Worm (Caenorhabditis elegans) whole organism, L3 larva: Measurements from ENCODE around the gene F44D12.10.

ENCODE experiments used
- R02D3.7 ChIP-seq: fragments of 150-350 bp; optimal IDR thresholded peaks from 2 replicates; lab custom pipeline; 2014; ENCODE audit warnings: missing biosample characterization, missing genetic modification characterization
- ZK546.5 ChIP-seq: sonication (generic microtip); optimal IDR thresholded peaks from 2 replicates; lab custom pipeline; 2017; ENCODE audit warnings: missing biosample characterization, missing genetic modification characterization
- aly-2 ChIP-seq: fragments of 150-350 bp; optimal IDR thresholded peaks from 2 replicates; lab custom pipeline; 2014; ENCODE audit warnings: missing biosample characterization, missing genetic modification characterization
- ama-1 ChIP-seq: fragments of 150-350 bp; optimal IDR thresholded peaks from 2 replicates; lab custom pipeline; 2018
- ceh-28 ChIP-seq: fragments of 150-350 bp; optimal IDR thresholded peaks from 2 replicates; lab custom pipeline; 2014; ENCODE audit warnings: missing biosample characterization, missing genetic modification reagents, missing genetic modification characterization
- ceh-82 ChIP-seq: fragments of 150-350 bp; optimal IDR thresholded peaks from 2 replicates; lab custom pipeline; 2014; ENCODE audit warnings: missing biosample characterization, missing genetic modification characterization
- daf-12 ChIP-seq: fragments of 150-350 bp; optimal IDR thresholded peaks from 2 replicates; lab custom pipeline; 2014; ENCODE audit warnings: missing biosample characterization, missing genetic modification reagents, missing genetic modification characterization
- egl-27 ChIP-seq: sonication (generic microtip); optimal IDR thresholded peaks from 4 replicates; lab custom pipeline; 2017; ENCODE audit warnings: missing biosample characterization, missing genetic modification reagents, missing genetic modification characterization
- egl-5 ChIP-seq: fragments of 150-350 bp; optimal IDR thresholded peaks from 2 replicates; lab custom pipeline; 2017; ENCODE audit warnings: missing biosample characterization, missing genetic modification reagents, missing genetic modification characterization, inconsistent platforms
- elt-1 ChIP-seq: fragments of 150-350 bp; optimal IDR thresholded peaks from 2 replicates; lab custom pipeline; 2014; ENCODE audit warnings: missing biosample characterization, missing genetic modification characterization
- elt-2 ChIP-seq: sonication (generic microtip); optimal IDR thresholded peaks from 2 replicates; lab custom pipeline; 2016; ENCODE audit warnings: missing genetic modification reagents, mild to moderate bottlenecking, missing genetic modification characterization, missing compliant biosample characterization
- elt-3 ChIP-seq, 3 experiments: fragments of 150-350 bp in 1 of 3; sonication (generic microtip) in 2 of 3; optimal IDR thresholded peaks; 2 replicates in 2 of 3; 4 replicates in 1 of 3; lab custom pipeline; 2014 to 2017; ENCODE audit warnings: missing biosample characterization in 3 of 3, missing genetic modification characterization in 3 of 3
- fos-1 ChIP-seq: fragments of 150-350 bp; optimal IDR thresholded peaks from 2 replicates; lab custom pipeline; 2014; ENCODE audit warnings: missing biosample characterization, missing genetic modification characterization
- hmg-11 ChIP-seq: sonication (generic microtip); optimal IDR thresholded peaks from 2 replicates; lab custom pipeline; 2016; ENCODE audit warnings: missing genetic modification characterization, missing compliant biosample characterization
- jun-1 ChIP-seq: fragments of 150-350 bp; optimal IDR thresholded peaks from 2 replicates; lab custom pipeline; 2014; ENCODE audit warnings: missing biosample characterization, missing genetic modification reagents, missing genetic modification characterization
- lin-15B ChIP-seq: fragments of 150-350 bp; optimal IDR thresholded peaks from 2 replicates; lab custom pipeline; 2014; ENCODE audit warnings: missing biosample characterization, missing genetic modification characterization
- lin-39 ChIP-seq: fragments of 150-350 bp; optimal IDR thresholded peaks from 2 replicates; lab custom pipeline; 2018; ENCODE audit warnings: missing biosample characterization, missing genetic modification reagents, missing genetic modification characterization
- lsy-12 ChIP-seq: sonication (generic microtip); optimal IDR thresholded peaks from 2 replicates; lab custom pipeline; 2016; ENCODE audit warnings: mild to moderate bottlenecking, missing genetic modification characterization, missing compliant biosample characterization
- mdl-1 ChIP-seq: fragments of 150-350 bp; optimal IDR thresholded peaks from 2 replicates; lab custom pipeline; 2014; ENCODE audit warnings: missing biosample characterization, missing genetic modification characterization
- nfya-1 ChIP-seq: sonication (generic microtip); optimal IDR thresholded peaks from 2 replicates; lab custom pipeline; 2017; ENCODE audit warnings: missing genetic modification characterization, mild to moderate bottlenecking, missing compliant biosample characterization, antibody characterized with exemption, moderate library complexity; ENCODE audit not compliant: insufficient read depth
- nhr-11 ChIP-seq: fragments of 150-350 bp; optimal IDR thresholded peaks from 2 replicates; lab custom pipeline; 2014; ENCODE audit warnings: missing biosample characterization, missing genetic modification characterization
- nhr-12 ChIP-seq: fragments of 150-350 bp; optimal IDR thresholded peaks from 2 replicates; lab custom pipeline; 2014; ENCODE audit warnings: missing biosample characterization, missing genetic modification characterization
- nhr-23 ChIP-seq: fragments of 150-350 bp; optimal IDR thresholded peaks from 2 replicates; lab custom pipeline; 2014; ENCODE audit warnings: missing biosample characterization, missing genetic modification reagents, missing genetic modification characterization
- nhr-25 ChIP-seq: sonication (generic microtip); optimal IDR thresholded peaks from 2 replicates; lab custom pipeline; 2017; ENCODE audit warnings: missing biosample characterization, missing genetic modification characterization
- nhr-28 ChIP-seq: fragments of 150-350 bp; optimal IDR thresholded peaks from 2 replicates; lab custom pipeline; 2014; ENCODE audit warnings: missing biosample characterization, missing genetic modification characterization
- nhr-43 ChIP-seq: sonication (generic microtip); optimal IDR thresholded peaks from 2 replicates; lab custom pipeline; 2016; ENCODE audit warnings: mild to moderate bottlenecking, missing genetic modification characterization, missing compliant biosample characterization; ENCODE audit not compliant: poor library complexity, severe bottlenecking
- nhr-76 ChIP-seq: fragments of 150-350 bp; sonication (generic microtip); optimal IDR thresholded peaks from 5 replicates; lab custom pipeline; 2014; ENCODE audit warnings: missing biosample characterization, missing genetic modification characterization
- nhr-77 ChIP-seq: fragments of 150-350 bp; optimal IDR thresholded peaks from 2 replicates; lab custom pipeline; 2014; ENCODE audit warnings: missing biosample characterization, missing genetic modification characterization
- pha-4 ChIP-seq: fragments of 150-350 bp; optimal IDR thresholded peaks from 2 replicates; lab custom pipeline; 2014; ENCODE audit warnings: missing biosample characterization, missing genetic modification reagents, missing genetic modification characterization
- pqm-1 ChIP-seq: fragments of 150-350 bp; optimal IDR thresholded peaks from 2 replicates; lab custom pipeline; 2017; ENCODE audit warnings: missing biosample characterization, missing genetic modification characterization, inconsistent platforms
- sea-2 ChIP-seq: fragments of 150-350 bp; sonication (generic microtip); optimal IDR thresholded peaks from 4 replicates; lab custom pipeline; 2014; ENCODE audit warnings: missing biosample characterization, missing genetic modification reagents, missing genetic modification characterization
- snpc-4 ChIP-seq: fragments of 150-350 bp; optimal IDR thresholded peaks from 2 replicates; lab custom pipeline; 2014; ENCODE audit warnings: missing biosample characterization, missing genetic modification characterization
- tbx-2 ChIP-seq: sonication (generic microtip); optimal IDR thresholded peaks from 2 replicates; lab custom pipeline; 2016; ENCODE audit warnings: mild to moderate bottlenecking, missing genetic modification characterization, missing compliant biosample characterization
- unc-62 ChIP-seq: fragments of 150-350 bp; sonication (generic microtip); optimal IDR thresholded peaks from 4 replicates; lab custom pipeline; 2014; ENCODE audit warnings: missing biosample characterization, missing genetic modification reagents, missing genetic modification characterization
- ztf-11 ChIP-seq: fragments of 150-350 bp; optimal IDR thresholded peaks from 2 replicates; lab custom pipeline; 2014; ENCODE audit warnings: missing biosample characterization, missing genetic modification characterization
- ztf-4 ChIP-seq: fragments of 150-350 bp; optimal IDR thresholded peaks from 2 replicates; lab custom pipeline; 2014; ENCODE audit warnings: missing biosample characterization, missing genetic modification characterization

The F44D12.10 gene

ce11 chrIV:10003372-10003771, 33.5 kb downstream of the F44D12.10 start, which contains the start of the genes C47E12.2 and sars-1:
Gene C47E12.2, minus strand, starts transcription at chrIV:10003502.
Gene sars-1, plus strand, starts transcription at chrIV:10003726.
- TF ChIP-seq egl-27 (tag; lab: Kevin White, UChicago) (no peak), nfya-1 (tag; lab: Kevin White, UChicago) (peak; percentile 48), lin-15B (tag; lab: Kevin White, UChicago) (peak; percentile 43), egl-5 (tag; lab: Kevin White, UChicago) (peak; percentile 4), elt-1 (tag; lab: Kevin White, UChicago) (no peak), pha-4 (tag; lab: Kevin White, UChicago) (peak; percentile 49), aly-2 (tag; lab: Kevin White, UChicago) (no peak), ceh-28 (no peak), hmg-11 (peak; percentile 42), nhr-28 (tag; lab: Kevin White, UChicago) (no peak)

ce11 chrIV:10001748-10002147, 35.1 kb downstream of the F44D12.10 start, which contains the start of gene C47E12.3:
Gene C47E12.3, minus strand, starts transcription at chrIV:10001848.
- TF ChIP-seq pqm-1 (tag; lab: Kevin White, UChicago) (no peak), unc-62 (GFP tag; lab: Kevin White, UChicago) (no peak), tbx-2 (no peak), nhr-77 (tag; lab: Kevin White, UChicago) (no peak), nhr-76 (tag; lab: Kevin White, UChicago) (no peak), ceh-82 (tag; lab: Kevin White, UChicago) (no peak), mdl-1 (tag; lab: Kevin White, UChicago) (no peak)

- TF ChIP-seq pha-4 (tag; lab: Kevin White, UChicago): peak; percentile 75
- peak; percentile 21 for TF ChIP-seq jun-1
- no peak for TF ChIP-seq sea-2 (GFP tag; lab: Kevin White, UChicago)
- peak; percentile 15 for TF ChIP-seq nfya-1 (tag; lab: Kevin White, UChicago)
- TF ChIP-seq ceh-28: peak; percentile 40
- TF ChIP-seq elt-2 (tag; lab: Kevin White, UChicago): peak; percentile 74
- peak; percentile 7 for TF ChIP-seq snpc-4 (tag; lab: Kevin White, UChicago)
- no peak for TF ChIP-seq aly-2 (tag; lab: Kevin White, UChicago)
- TF ChIP-seq fos-1 (tag; lab: Kevin White, UChicago): no peak
- TF ChIP-seq ama-1 (lab: Kevin White, UChicago): peak; percentile 19
- peak; percentile 25 for TF ChIP-seq lin-39 (tag; lab: Kevin White, UChicago)
- TF ChIP-seq pqm-1 (tag; lab: Kevin White, UChicago): peak; percentile 83
Measured at ce11 chrIV:9998487-9999218, 38.2 kb downstream of the F44D12.10 start, which contains the start of gene pyp-1. Gene pyp-1, minus strand, starts transcription at chrIV:9998925.

- TF ChIP-seq daf-12 (tag; lab: Kevin White, UChicago) (no peak), ztf-4 (peak; percentile 49), lin-39 (tag; lab: Kevin White, UChicago) (peak; percentile 4), nhr-25 (tag; lab: Kevin White, UChicago) (peak; percentile 37), egl-5 (tag; lab: Kevin White, UChicago) (no peak), ztf-11 (tag; lab: Kevin White, UChicago) (no peak), pqm-1 (tag; lab: Kevin White, UChicago) (no peak), elt-3 (tag; optimal IDR thresholded peaks at IDR 0.05; lab: Kevin White, UChicago) (no peak), pha-4 (tag; lab: Kevin White, UChicago) (peak; percentile 26), R02D3.7 (no peak), tbx-2 (peak; percentile 6), nfya-1 (tag; lab: Kevin White, UChicago) (peak; percentile 7), nhr-43 (tag; lab: Kevin White, UChicago) (peak; percentile 68), lsy-12 (tag; lab: Kevin White, UChicago) (peak; percentile 46), nhr-11 (tag; lab: Kevin White, UChicago) (no peak), ZK546.5 (tag; lab: Kevin White, UChicago) (no peak), sea-2 (GFP tag; lab: Kevin White, UChicago) (no peak), lin-15B (tag; lab: Kevin White, UChicago) (peak; percentile 29), elt-2 (tag; lab: Kevin White, UChicago) (peak; percentile 46), nhr-12 (no peak), aly-2 (tag; lab: Kevin White, UChicago) (no peak), ama-1 (lab: Kevin White, UChicago) (peak; percentile 81), ceh-28 (peak; percentile 37), nhr-23 (tag; lab: Kevin White, UChicago) (peak; percentile 62)
Measured at ce11 chrIV:9994895-9995394, 41.9 kb downstream of the F44D12.10 start, which contains the start of gene uba-1. Gene uba-1, minus strand, starts transcription at chrIV:9994945.
